Worm (Caenorhabditis elegans): Measurements from ENCODE around the gene T25B2.4.

The T25B2.4 gene

DNA sequence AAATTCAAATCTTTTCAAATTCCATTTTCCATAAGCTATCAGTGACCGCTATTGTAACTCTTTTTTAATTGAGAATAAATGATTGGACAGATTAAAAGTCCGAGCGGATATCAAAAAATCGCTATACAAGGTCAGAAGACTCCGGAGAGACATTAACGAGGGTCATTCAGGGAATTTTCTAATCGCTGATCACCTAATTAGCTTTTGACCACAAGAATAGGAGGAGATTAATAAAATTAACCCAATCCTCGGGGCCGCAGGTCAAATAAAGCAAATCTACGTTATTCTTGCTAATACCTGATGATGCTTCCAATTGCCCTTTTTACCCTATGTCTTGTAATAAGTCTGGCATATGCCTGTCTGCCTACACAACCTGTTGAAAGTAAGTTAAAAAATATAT, 4.4 kb upstream of the T25B2.4 start, which contains the start of gene T25B2.1:
T25B2.1 (plus strand) TSS at position 301 of the 400 bp plus-strand sequence.
- TF ChIP-seq elt-1 (tag; optimal IDR thresholded peaks at IDR 0.05; ENCODE audit: borderline replicate concordance, insufficient read depth), result no peak
- TF ChIP-seq mep-1 (tag; optimal IDR thresholded peaks at IDR 0.05), result no peak
- no peak for TF ChIP-seq elt-3 (tag; optimal IDR thresholded peaks at IDR 0.05)
- no peak for TF ChIP-seq snpc-4 (tag; optimal IDR thresholded peaks at IDR 0.05)
- TF ChIP-seq unc-39 (tag; optimal IDR thresholded peaks at IDR 0.05), result no peak
- no peak for TF ChIP-seq ceh-39 (tag; optimal IDR thresholded peaks at IDR 0.05)
- TF ChIP-seq cnd-1 (tag; optimal IDR thresholded peaks at IDR 0.05), result no peak
- TF ChIP-seq zip-8 (tag; optimal IDR thresholded peaks at IDR 0.05), result no peak
- no peak for TF ChIP-seq ceh-43 (GFP tag; optimal IDR thresholded peaks at IDR 0.05)

DNA sequence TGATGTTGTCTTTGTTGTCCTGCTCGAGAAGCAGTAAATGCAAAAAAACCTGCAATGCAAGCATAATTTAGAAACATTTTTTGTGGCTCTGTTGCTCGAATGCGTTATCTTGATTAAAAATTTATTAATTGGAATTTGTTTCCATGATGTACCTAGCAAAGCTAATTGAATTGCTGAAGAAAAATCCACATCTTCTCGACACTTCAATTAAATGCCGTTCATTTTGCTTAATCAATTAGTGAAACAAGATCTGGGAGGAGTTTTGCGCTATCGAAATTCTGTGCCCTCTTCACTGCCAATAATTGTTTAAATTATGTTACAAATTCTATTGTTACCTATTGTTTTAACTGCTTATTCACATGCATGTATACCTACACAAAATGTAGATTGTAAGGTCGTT, 2.2 kb upstream of the T25B2.4 start, which contains the start of gene T25B2.3:
T25B2.3 (plus strand) TSS at position 301 of the 400 bp plus-strand sequence.
- TF ChIP-seq tbx-8 (GFP tag; optimal IDR thresholded peaks at IDR 0.05) (no peak), nhr-28 (tag; optimal IDR thresholded peaks at IDR 0.05) (no peak), mab-5 (tag; optimal IDR thresholded peaks at IDR 0.05) (no peak), lin-32 (GFP tag; optimal IDR thresholded peaks at IDR 0.05) (no peak), elt-1 (tag; optimal IDR thresholded peaks at IDR 0.05; ENCODE audit: borderline replicate concordance, insufficient read depth) (no peak), zip-8 (tag; optimal IDR thresholded peaks at IDR 0.05) (no peak), M03D4.4 (tag; optimal IDR thresholded peaks at IDR 0.05) (no peak), mls-2 (tag; optimal IDR thresholded peaks at IDR 0.05) (no peak), nhr-12 (tag; optimal IDR thresholded peaks at IDR 0.05) (no peak), nhr-237 (tag; optimal IDR thresholded peaks at IDR 0.05) (no peak), snpc-4 (tag; optimal IDR thresholded peaks at IDR 0.05) (no peak), blmp-1 (tag; optimal IDR thresholded peaks at IDR 0.05) (no peak)

DNA sequence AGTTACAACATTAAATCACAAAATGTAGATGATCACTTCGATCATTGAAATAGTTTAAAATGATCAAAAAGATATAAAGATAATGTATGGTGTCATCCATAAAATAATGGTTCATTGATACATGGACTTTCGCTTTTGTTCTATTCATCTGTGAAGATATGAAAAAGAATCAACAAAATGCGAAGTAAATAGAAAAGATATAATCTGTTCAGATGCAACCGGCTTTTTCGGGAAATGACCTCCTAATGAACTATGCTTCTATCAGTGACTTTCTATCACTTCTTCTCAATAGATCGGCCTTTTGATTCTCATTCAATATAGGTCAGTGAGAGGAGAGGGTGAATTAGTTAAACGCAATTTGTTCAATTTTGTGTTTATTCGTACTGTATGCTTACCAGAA, 945 bp downstream of the T25B2.4 start:
- TF ChIP-seq blmp-1 (tag; optimal IDR thresholded peaks at IDR 0.05) (peak; percentile 73), M03D4.4 (tag; optimal IDR thresholded peaks at IDR 0.05) (no peak)

DNA sequence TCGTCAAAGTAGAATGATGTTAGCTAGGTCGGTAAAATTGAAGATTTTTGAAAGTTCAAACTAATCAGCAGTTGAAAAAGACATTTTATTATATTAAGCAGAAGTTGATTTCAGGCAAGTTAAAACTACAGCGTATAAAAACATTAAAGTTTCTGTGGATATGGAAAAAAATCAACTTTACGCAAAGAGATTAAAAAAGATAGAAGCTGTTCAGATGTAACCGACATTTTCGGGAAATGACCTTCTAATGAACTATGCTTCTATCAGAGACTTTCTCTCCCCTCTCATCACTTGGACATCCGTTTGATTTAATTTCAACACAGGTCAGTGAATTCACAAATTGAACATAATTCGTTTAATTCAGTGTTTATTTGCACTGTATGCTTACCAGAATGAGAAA, 2.2 kb downstream of the T25B2.4 start, which contains the start of gene T13C5.7:
T13C5.7 (plus strand) TSS at position 301 of the 400 bp plus-strand sequence.
- no peak for TF ChIP-seq snpc-4 (tag; optimal IDR thresholded peaks at IDR 0.05)
- TF ChIP-seq drap-1 (GFP tag; optimal IDR thresholded peaks at IDR 0.05), result no peak
- TF ChIP-seq ztf-11 (tag; optimal IDR thresholded peaks at IDR 0.05), result no peak
- TF ChIP-seq M03D4.4 (tag; optimal IDR thresholded peaks at IDR 0.05), result no peak
- TF ChIP-seq sem-2 (GFP tag; optimal IDR thresholded peaks at IDR 0.05), result no peak
- no peak for TF ChIP-seq bed-3 (GFP tag; optimal IDR thresholded peaks at IDR 0.05)

DNA sequence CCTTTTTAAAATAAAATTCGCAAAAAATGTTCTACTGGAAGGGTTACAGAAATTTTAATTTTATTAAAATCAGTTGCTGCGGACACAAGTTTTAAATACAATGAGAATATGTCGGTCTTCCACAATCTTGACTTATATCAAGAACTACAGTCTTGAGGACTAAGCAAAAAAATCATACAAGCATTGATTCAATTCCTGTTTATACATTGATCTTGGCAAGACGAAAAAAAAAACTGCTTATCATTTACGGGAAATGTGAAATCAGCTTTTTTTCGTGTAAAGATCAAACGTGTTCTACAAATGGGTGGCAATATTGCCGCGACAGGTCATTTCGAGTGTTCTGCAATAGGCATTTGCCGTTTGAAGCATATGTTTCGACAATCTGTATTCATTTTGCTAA, 6.7 kb downstream of the T25B2.4 start, which contains the start of gene T13C5.2:
T13C5.2 (plus strand) TSS at position 301 of the 400 bp plus-strand sequence.
- TF ChIP-seq nhr-237 (tag; optimal IDR thresholded peaks at IDR 0.05), result no peak
- no peak for TF ChIP-seq zip-8 (tag; optimal IDR thresholded peaks at IDR 0.05)
- no peak for TF ChIP-seq sptf-1 (tag; optimal IDR thresholded peaks at IDR 0.05)
- no peak for TF ChIP-seq ham-2 (GFP tag; optimal IDR thresholded peaks at IDR 0.05)
- no peak for TF ChIP-seq nhr-2 (tag; optimal IDR thresholded peaks at IDR 0.05)
- TF ChIP-seq ceh-83 (GFP tag; optimal IDR thresholded peaks at IDR 0.05), result no peak
- TF ChIP-seq ztf-11 (tag; optimal IDR thresholded peaks at IDR 0.05), result no peak
- no peak for TF ChIP-seq lin-13 (tag; optimal IDR thresholded peaks at IDR 0.05)
- no peak for TF ChIP-seq hlh-1 (tag; optimal IDR thresholded peaks at IDR 0.05)
- no peak for TF ChIP-seq ces-1 (GFP tag; optimal IDR thresholded peaks at IDR 0.05)
- TF ChIP-seq tbx-8 (GFP tag; optimal IDR thresholded peaks at IDR 0.05), result no peak
- TF ChIP-seq M03D4.4 (tag; optimal IDR thresholded peaks at IDR 0.05), result no peak
- TF ChIP-seq ceh-39 (tag; optimal IDR thresholded peaks at IDR 0.05), result no peak
- no peak for TF ChIP-seq nhr-28 (tag; optimal IDR thresholded peaks at IDR 0.05)
- no peak for TF ChIP-seq lin-32 (GFP tag; optimal IDR thresholded peaks at IDR 0.05)
- TF ChIP-seq bed-3 (GFP tag; optimal IDR thresholded peaks at IDR 0.05), result no peak
- TF ChIP-seq nhr-76 (tag; optimal IDR thresholded peaks at IDR 0.05), result no peak
- no peak for TF ChIP-seq ceh-43 (GFP tag; optimal IDR thresholded peaks at IDR 0.05)
- TF ChIP-seq blmp-1 (tag; optimal IDR thresholded peaks at IDR 0.05), result no peak
- no peak for TF ChIP-seq unc-120 (tag; optimal IDR thresholded peaks at IDR 0.05; ENCODE audit: poor library complexity, severe bottlenecking)
